Fruit fly (Drosophila melanogaster) whole organism, prepupa: Measurements from ENCODE around the gene CG32832.

Experiments
- CG9139 ChIP-seq: fragments of 200-800 bp; sonication (Bioruptor generic); optimal IDR thresholded peaks from 3 replicates; lab custom pipeline; 2017; ENCODE audit warnings: missing biosample characterization, mild to moderate bottlenecking, missing genetic modification characterization
- Hr39 ChIP-seq: fragments of 200-800 bp; sonication (Bioruptor generic); optimal IDR thresholded peaks from 2 replicates; lab custom pipeline; 2016; ENCODE audit warnings: missing biosample characterization, missing genetic modification characterization
- Sox14 ChIP-seq: fragments of 200-800 bp; sonication (Bioruptor generic); optimal IDR thresholded peaks from 3 replicates; lab custom pipeline; 2016; ENCODE audit warnings: missing biosample characterization, missing genetic modification characterization
- fkh ChIP-seq: fragments of 200-800 bp; sonication (Bioruptor generic); optimal IDR thresholded peaks from 3 replicates; lab custom pipeline; 2017; ENCODE audit warnings: missing biosample characterization, mild to moderate bottlenecking, missing genetic modification characterization, moderate library complexity

- TF ChIP-seq fkh (GFP tag; lab: Kevin White, UChicago) (no peak), Sox14 (GFP tag; lab: Kevin White, UChicago) (no peak), CG9139 (no peak), Hr39 (GFP tag; lab: Kevin White, UChicago) (no peak)
Measured at dm6 chr2L:16852318-16852932, 26.7 kb downstream of the CG32832 start, which contains the start of gene CG31810.
